Worm (Caenorhabditis elegans) whole organism, midembryonic: ENCODE results near the gene daf-3.

ENCODE experiments used
- cog-1 ChIP-seq: sonication (generic microtip); optimal IDR thresholded peaks from 2 replicates; lab custom pipeline; 2016; ENCODE audit warnings: missing genetic modification characterization, missing compliant biosample characterization
- med-1 ChIP-seq: sonication (generic microtip); optimal IDR thresholded peaks from 2 replicates; lab custom pipeline; 2017; ENCODE audit warnings: missing genetic modification characterization, mild to moderate bottlenecking, missing compliant biosample characterization, antibody characterized with exemption, missing genetic modification reagents; ENCODE audit not compliant: insufficient read depth
- ztf-23 ChIP-seq: fragments of 200-800 bp; sonication (Bioruptor generic); IDR thresholded peaks from 2 replicates; pipeline ENCODE4 v1.3.6; 2022; ENCODE audit warnings: missing genetic modification reagents, missing genetic modification characterization, missing compliant biosample characterization

DNA sequence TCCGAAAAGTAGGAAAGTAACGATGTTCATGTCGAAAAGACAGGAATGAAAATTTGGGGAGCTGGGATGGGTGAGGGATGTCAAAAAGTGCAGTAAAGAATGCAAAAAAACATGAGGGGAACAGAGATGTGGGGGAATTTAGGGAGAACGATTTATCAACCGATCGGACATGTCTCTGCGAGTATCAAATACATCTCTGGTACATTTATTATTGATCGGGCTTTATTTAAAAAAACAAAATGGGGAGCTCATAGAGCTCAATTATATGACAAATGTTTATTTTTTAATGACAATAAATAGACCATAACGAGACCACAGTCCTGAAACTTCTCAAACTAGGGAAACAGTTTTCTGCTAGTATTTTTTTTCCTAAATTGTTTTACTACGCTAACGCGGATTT is 14.6 kb downstream of the daf-3 start, which contains the start of gene F25E2.2:
- no peak for TF ChIP-seq med-1 (GFP tag; lab: Kevin White, UChicago)
- no peak for TF ChIP-seq ztf-23 (GFP tag; lab: Robert Waterston, UW)
- TF ChIP-seq cog-1 (tag; lab: Kevin White, UChicago), result no peak
